Worm (Caenorhabditis elegans) whole organism, L4 larva: ENCODE data around the gene C02E7.6.

ENCODE experiments used
- D1046.2 ChIP-seq: fragments of 200-800 bp; sonication (Bioruptor generic); IDR thresholded peaks from 2 replicates; pipeline ENCODE4 v1.3.6; 2022; ENCODE audit warnings: missing genetic modification characterization, missing compliant biosample characterization
- F44E2.7 ChIP-seq: fragments of 200-800 bp; sonication (Bioruptor generic); IDR thresholded peaks from 2 replicates; pipeline ENCODE4 v2.1.2; 2022; ENCODE audit warnings: missing genetic modification characterization, missing compliant biosample characterization
- F49E8.2 ChIP-seq: sonication (generic microtip); optimal IDR thresholded peaks from 2 replicates; lab custom pipeline; 2016; ENCODE audit warnings: missing compliant biosample characterization, mild to moderate bottlenecking, missing genetic modification characterization, borderline replicate concordance
- T20F7.1 ChIP-seq: fragments of 200-800 bp; sonication (Bioruptor generic); optimal IDR thresholded peaks from 2 replicates; lab custom pipeline; 2018; ENCODE audit warnings: mild to moderate bottlenecking, missing genetic modification characterization, missing compliant biosample characterization
- T26A8.4 ChIP-seq: fragments of 200-800 bp; sonication (Bioruptor generic); IDR thresholded peaks from 2 replicates; pipeline ENCODE4 v1.3.6; 2022; ENCODE audit warnings: missing genetic modification characterization, missing compliant biosample characterization
- ZK546.5 ChIP-seq, 2 experiments: sonication (generic microtip); optimal IDR thresholded peaks; 2 replicates each; lab custom pipeline; 2017; ENCODE audit warnings: missing biosample characterization in 2 of 2, missing genetic modification characterization in 2 of 2
- aha-1 ChIP-seq: fragments of 150-350 bp; peaks from one replicate; lab custom pipeline; 2014; ENCODE audit warnings: missing biosample characterization, missing genetic modification characterization
- ceh-32 ChIP-seq: sonication (generic microtip); optimal IDR thresholded peaks from 2 replicates; lab custom pipeline; 2016; ENCODE audit warnings: mild to moderate bottlenecking, missing genetic modification characterization, missing compliant biosample characterization; ENCODE audit not compliant: poor library complexity
- ces-1 ChIP-seq: fragments of 150-350 bp; sonication (generic microtip); optimal IDR thresholded peaks from 4 replicates; lab custom pipeline; 2014; ENCODE audit warnings: missing biosample characterization, missing genetic modification reagents, missing genetic modification characterization
- cey-2 ChIP-seq: sonication (generic microtip); optimal IDR thresholded peaks from 3 replicates; lab custom pipeline; 2017; ENCODE audit warnings: missing genetic modification characterization, mild to moderate bottlenecking, missing compliant biosample characterization, antibody characterized with exemption, borderline replicate concordance; ENCODE audit not compliant: insufficient read depth
- daf-16 ChIP-seq, 3 experiments: sonication (generic microtip); optimal IDR thresholded peaks; 2 replicates each; lab custom pipeline; 2016 to 2017; ENCODE audit warnings: missing genetic modification characterization in 3 of 3, missing genetic modification reagents in 3 of 3, mild to moderate bottlenecking in 2 of 3, missing compliant biosample characterization in 2 of 3, missing biosample characterization in 1 of 3, moderate library complexity in 1 of 3
- dmd-6 ChIP-seq: fragments of 200-800 bp; sonication (Bioruptor generic); IDR thresholded peaks from 2 replicates; pipeline ENCODE4 v1.3.6; 2022; ENCODE audit warnings: missing genetic modification reagents, missing genetic modification characterization, missing compliant biosample characterization
- dmd-8 ChIP-seq: fragments of 200-800 bp; sonication (Bioruptor generic); IDR thresholded peaks from 2 replicates; pipeline ENCODE4 v1.3.6; 2022; ENCODE audit warnings: missing genetic modification characterization, missing compliant biosample characterization
- egl-43 ChIP-seq: fragments of 200-800 bp; sonication (Bioruptor generic); IDR thresholded peaks from 2 replicates; pipeline ENCODE4 v1.3.6; 2022; ENCODE audit warnings: missing genetic modification reagents, missing genetic modification characterization, missing compliant biosample characterization
- hlh-11 ChIP-seq: fragments of 200-800 bp; sonication (Bioruptor generic); optimal IDR thresholded peaks from 2 replicates; lab custom pipeline; 2018; ENCODE audit warnings: mild to moderate bottlenecking, missing genetic modification characterization, missing compliant biosample characterization
- jun-1 ChIP-seq: fragments of 150-350 bp; optimal IDR thresholded peaks from 2 replicates; lab custom pipeline; 2014; ENCODE audit warnings: missing biosample characterization, missing genetic modification reagents, missing genetic modification characterization
- lin-15B ChIP-seq: fragments of 150-350 bp; sonication (generic microtip); optimal IDR thresholded peaks from 3 replicates; lab custom pipeline; 2014; ENCODE audit warnings: missing biosample characterization, missing genetic modification characterization
- lin-38 ChIP-seq: fragments of 200-800 bp; sonication (Bioruptor generic); IDR thresholded peaks from 2 replicates; pipeline ENCODE4 v1.3.6; 2022; ENCODE audit warnings: missing genetic modification reagents, missing genetic modification characterization, missing compliant biosample characterization
- lsy-2 ChIP-seq, 2 experiments: fragments of 150-350 bp in 1 of 2; sonication (generic microtip) in 1 of 2; optimal IDR thresholded peaks; 2 replicates each; lab custom pipeline; 2014 to 2017; ENCODE audit warnings: missing biosample characterization in 2 of 2, missing genetic modification characterization in 2 of 2
- madf-9 ChIP-seq: fragments of 200-800 bp; sonication (Bioruptor generic); conservative IDR thresholded peaks from 2 replicates; pipeline ENCODE4 v1.3.6; 2022; ENCODE audit warnings: missing genetic modification reagents, missing genetic modification characterization, missing compliant biosample characterization
- mdl-1 ChIP-seq, 2 experiments: fragments of 150-350 bp in 1 of 2; sonication (generic microtip) in 1 of 2; optimal IDR thresholded peaks; 2 replicates each; lab custom pipeline; 2014 to 2017; ENCODE audit warnings: missing biosample characterization in 2 of 2, missing genetic modification characterization in 2 of 2
- mep-1 ChIP-seq: fragments of 150-350 bp; sonication (generic microtip); optimal IDR thresholded peaks from 3 replicates; lab custom pipeline; 2014; ENCODE audit warnings: missing biosample characterization, missing genetic modification characterization
- mes-2 ChIP-seq: sonication (generic microtip); optimal IDR thresholded peaks from 2 replicates; lab custom pipeline; 2016; ENCODE audit warnings: missing genotype, mild to moderate bottlenecking, missing genetic modification characterization, missing compliant biosample characterization; ENCODE audit not compliant: poor library complexity, severe bottlenecking
- nhr-10 ChIP-seq: fragments of 150-350 bp; optimal IDR thresholded peaks from 2 replicates; lab custom pipeline; 2014; ENCODE audit warnings: missing biosample characterization, missing genetic modification characterization
- nhr-102 ChIP-seq: sonication (generic microtip); optimal IDR thresholded peaks from 2 replicates; lab custom pipeline; 2016; ENCODE audit warnings: mild to moderate bottlenecking, missing genetic modification characterization, moderate library complexity, missing compliant biosample characterization
- nhr-11 ChIP-seq: fragments of 150-350 bp; optimal IDR thresholded peaks from 2 replicates; lab custom pipeline; 2014; ENCODE audit warnings: missing biosample characterization, missing genetic modification characterization
- nhr-111 ChIP-seq: fragments of 200-800 bp; sonication (Bioruptor generic); optimal IDR thresholded peaks from 2 replicates; lab custom pipeline; 2018; ENCODE audit warnings: mild to moderate bottlenecking, missing genetic modification characterization, missing compliant biosample characterization
- nhr-28 ChIP-seq: fragments of 150-350 bp; optimal IDR thresholded peaks from 2 replicates; lab custom pipeline; 2014; ENCODE audit warnings: missing biosample characterization, missing genetic modification characterization
- nhr-41 ChIP-seq: fragments of 200-800 bp; sonication (Bioruptor generic); IDR thresholded peaks from 2 replicates; pipeline ENCODE4 v1.3.6; 2022; ENCODE audit warnings: missing genetic modification reagents, missing genetic modification characterization, missing compliant biosample characterization
- nhr-48 ChIP-seq: sonication (generic microtip); optimal IDR thresholded peaks from 2 replicates; lab custom pipeline; 2016; ENCODE audit warnings: mild to moderate bottlenecking, missing genetic modification characterization, missing compliant biosample characterization
- nhr-6 ChIP-seq: fragments of 150-350 bp; optimal IDR thresholded peaks from 2 replicates; lab custom pipeline; 2014; ENCODE audit warnings: missing biosample characterization, missing genetic modification characterization
- nhr-77 ChIP-seq: fragments of 150-350 bp; optimal IDR thresholded peaks from 2 replicates; lab custom pipeline; 2014; ENCODE audit warnings: missing biosample characterization, missing genetic modification characterization
- pha-4 ChIP-seq, 2 experiments: fragments of 150-350 bp in 1 of 2; fragments of 200-800 bp in 1 of 2; sonication (Bioruptor generic) in 1 of 2; IDR thresholded peaks in 1 of 2; optimal IDR thresholded peaks in 1 of 2; 2 replicates each; pipeline versions ENCODE4 v1.3.6 to Lab custom; 2014 to 2022; ENCODE audit warnings: missing genetic modification characterization in 2 of 2, missing genetic modification reagents in 2 of 2, missing biosample characterization in 1 of 2, missing compliant biosample characterization in 1 of 2
- php-3 ChIP-seq: fragments of 200-800 bp; sonication (Bioruptor generic); IDR thresholded peaks from 2 replicates; pipeline ENCODE4 v1.3.6; 2022; ENCODE audit warnings: missing genetic modification reagents, missing genetic modification characterization, missing compliant biosample characterization
- pqm-1 ChIP-seq: sonication (generic microtip); optimal IDR thresholded peaks from 2 replicates; lab custom pipeline; 2017; ENCODE audit warnings: missing biosample characterization, missing genetic modification characterization
- rbr-2 ChIP-seq: sonication (generic microtip); optimal IDR thresholded peaks from 2 replicates; lab custom pipeline; 2016; ENCODE audit warnings: missing genotype, missing genetic modification characterization, missing compliant biosample characterization
- set-16 ChIP-seq: fragments of 200-800 bp; sonication (Bioruptor generic); IDR thresholded peaks from 2 replicates; pipeline ENCODE4 v1.3.6; 2022; ENCODE audit warnings: missing genetic modification reagents, missing genetic modification characterization, missing compliant biosample characterization
- skn-1 ChIP-seq: fragments of 150-350 bp; optimal IDR thresholded peaks from 2 replicates; lab custom pipeline; 2014; ENCODE audit warnings: missing biosample characterization, missing genetic modification characterization
- unc-130 ChIP-seq: sonication (generic microtip); optimal IDR thresholded peaks from 2 replicates; lab custom pipeline; 2016; ENCODE audit warnings: missing genetic modification reagents, missing genetic modification characterization, missing compliant biosample characterization
- zip-11 ChIP-seq: fragments of 200-800 bp; sonication (Bioruptor generic); IDR thresholded peaks from 2 replicates; pipeline ENCODE4 v1.3.6; 2022; ENCODE audit warnings: missing genetic modification characterization, missing compliant biosample characterization

Gene C02E7.6

ce11 chrV:4963606-4964005 lies 44.6 kb downstream of the C02E7.6 start:
- TF ChIP-seq D1046.2 (GFP tag; lab: Robert Waterston, UW) = no peak
- peak; percentile 76 for TF ChIP-seq F49E8.2 (tag; lab: Kevin White, UChicago)
- TF ChIP-seq php-3 (GFP tag; lab: Robert Waterston, UW) = no peak
- TF ChIP-seq lin-38 (GFP tag; lab: Robert Waterston, UW) = peak; percentile 36; the same call in 1 of the 2 replicates

ce11 chrV:4964020-4964635 lies 45.1 kb downstream of the C02E7.6 start:
- TF ChIP-seq set-16 (GFP tag; lab: Robert Waterston, UW) = peak; percentile 63
- peak; percentile 31; the same call in 1 of the 2 replicates for TF ChIP-seq egl-43 (GFP tag; lab: Robert Waterston, UW)
- peak; percentile 49; the same call in 1 of the 2 replicates for TF ChIP-seq dmd-8 (GFP tag; lab: Robert Waterston, UW)
- TF ChIP-seq lin-15B (tag; lab: Kevin White, UChicago) = no peak
- TF ChIP-seq rbr-2 (tag; lab: Kevin White, UChicago) = peak; percentile 0

ce11 chrV:4964671-4965420 lies 45.8 kb downstream of the C02E7.6 start:
- TF ChIP-seq mep-1 (tag; lab: Kevin White, UChicago) (peak; percentile 10), nhr-6 (peak; percentile 58), cey-2 (tag; lab: Kevin White, UChicago) (peak; percentile 36), skn-1 (tag; lab: Kevin White, UChicago) (no peak), hlh-11 (tag; lab: Kevin White, UChicago) (peak; percentile 33), nhr-28 (tag; lab: Kevin White, UChicago) (peak; percentile 18), nhr-41 (GFP tag; lab: Robert Waterston, UW) (peak; percentile 70; the same call in 1 of the 2 replicates), mes-2 (peak; percentile 42), daf-16 (GFP tag; optimal IDR thresholded peaks at IDR 0.05; lab: Kevin White, UChicago) (peak in 1 of 2 experiments; percentile 88), daf-16 (tag; optimal IDR thresholded peaks at IDR 0.05; lab: Kevin White, UChicago) (peak; percentile 94), nhr-102 (tag; lab: Kevin White, UChicago) (no peak), lsy-2 (tag; optimal IDR thresholded peaks at IDR 0.05; lab: Kevin White, UChicago) (peak in 1 of 2 experiments; percentile 18), nhr-11 (tag; lab: Kevin White, UChicago) (no peak), unc-130 (GFP tag; lab: Kevin White, UChicago) (no peak), pqm-1 (peak; percentile 84), pha-4 (GFP tag; IDR thresholded peaks at IDR 0.05; lab: Robert Waterston, UW) (no peak), pha-4 (tag; optimal IDR thresholded peaks at IDR 0.05; lab: Kevin White, UChicago) (peak; percentile 75), nhr-77 (tag; lab: Kevin White, UChicago) (peak; percentile 29), dmd-6 (GFP tag; lab: Robert Waterston, UW) (peak; percentile 34; the same call in 1 of the 2 replicates), T20F7.1 (GFP tag; lab: Kevin White, UChicago) (peak; percentile 26)

- TF ChIP-seq nhr-28 (tag; lab: Kevin White, UChicago) = peak; percentile 24
- no peak for TF ChIP-seq rbr-2 (tag; lab: Kevin White, UChicago)
- TF ChIP-seq T26A8.4 (GFP tag; lab: Robert Waterston, UW) = no peak
- no peak for TF ChIP-seq ces-1
Measured at ce11 chrV:4965790-4966189, 46.8 kb downstream of the C02E7.6 start.

- TF ChIP-seq dmd-8 (GFP tag; lab: Robert Waterston, UW) (no peak), ZK546.5 (tag; optimal IDR thresholded peaks at IDR 0.05; lab: Kevin White, UChicago) (no peak), lin-15B (tag; lab: Kevin White, UChicago) (no peak), php-3 (GFP tag; lab: Robert Waterston, UW) (no peak), D1046.2 (GFP tag; lab: Robert Waterston, UW) (no peak), nhr-111 (GFP tag; lab: Kevin White, UChicago) (no peak), madf-9 (no peak), F44E2.7 (GFP tag; lab: Robert Waterston, UW) (no peak), nhr-10 (tag; lab: Kevin White, UChicago) (no peak), nhr-48 (tag; lab: Kevin White, UChicago) (no peak), aha-1 (no peak), ceh-32 (tag; lab: Kevin White, UChicago) (no peak), jun-1 (tag; lab: Kevin White, UChicago) (no peak), dmd-6 (GFP tag; lab: Robert Waterston, UW) (no peak), zip-11 (GFP tag; lab: Robert Waterston, UW) (no peak), mdl-1 (tag; optimal IDR thresholded peaks at IDR 0.05; lab: Kevin White, UChicago) (no peak)
Measured at ce11 chrV:4967238-4967637, 48.2 kb downstream of the C02E7.6 start.
